Fruit fly (Drosophila melanogaster) whole organism, embryonic: ENCODE data around the gene Mco1.

Experiments used
- Antp ChIP-seq: fragments of 200-800 bp; sonication (Bioruptor generic); optimal IDR thresholded peaks from 3 replicates; lab custom pipeline; 2016; ENCODE audit warnings: missing biosample characterization, missing genetic modification characterization
- B-H2 ChIP-seq: fragments of 200-800 bp; sonication (Bioruptor generic); optimal IDR thresholded peaks from 2 replicates; lab custom pipeline; 2018; ENCODE audit warnings: missing biosample characterization, mild to moderate bottlenecking, missing genetic modification characterization
- Blimp-1 ChIP-seq: fragments of 200-800 bp; sonication (Bioruptor generic); optimal IDR thresholded peaks from 3 replicates; lab custom pipeline; 2018; ENCODE audit warnings: missing biosample characterization, missing genetic modification characterization, mild to moderate bottlenecking, moderate library complexity, missing genetic modification reagents
- CG1024 ChIP-seq: fragments of 200-800 bp; sonication (Bioruptor generic); IDR thresholded peaks from 2 replicates; pipeline ENCODE4 v1.3.6; 2022; ENCODE audit warnings: missing biosample characterization, missing genetic modification characterization
- CG10431 ChIP-seq: fragments of 200-800 bp; sonication (Bioruptor generic); optimal IDR thresholded peaks from 3 replicates; lab custom pipeline; 2018; ENCODE audit warnings: missing biosample characterization, mild to moderate bottlenecking, missing genetic modification characterization
- CG11696 ChIP-seq: fragments of 200-800 bp; sonication (Bioruptor generic); IDR thresholded peaks from 2 replicates; pipeline ENCODE4 v1.3.6; 2022; ENCODE audit warnings: missing biosample characterization, missing genetic modification characterization
- CG13775 ChIP-seq: fragments of 200-800 bp; sonication (Bioruptor generic); optimal IDR thresholded peaks from 3 replicates; lab custom pipeline; 2017; ENCODE audit warnings: missing biosample characterization, mild to moderate bottlenecking, missing genetic modification characterization
- CG13894 ChIP-seq: fragments of 200-800 bp; sonication (Bioruptor generic); optimal IDR thresholded peaks from 3 replicates; lab custom pipeline; 2018; ENCODE audit warnings: missing biosample characterization, mild to moderate bottlenecking, missing genetic modification characterization, moderate library complexity
- CG14965 ChIP-seq: fragments of 200-800 bp; sonication (Bioruptor generic); optimal IDR thresholded peaks from 2 replicates; lab custom pipeline; 2016; ENCODE audit warnings: missing biosample characterization, missing genetic modification characterization, borderline replicate concordance
- CG16779 ChIP-seq: fragments of 200-800 bp; sonication (Bioruptor generic); IDR thresholded peaks from 2 replicates; pipeline ENCODE4 v1.3.6; 2022; ENCODE audit warnings: missing biosample characterization, missing genetic modification characterization
- CG18619 ChIP-seq: fragments of 200-800 bp; sonication (Bioruptor generic); optimal IDR thresholded peaks from 3 replicates; lab custom pipeline; 2017; ENCODE audit warnings: missing biosample characterization, mild to moderate bottlenecking, missing genetic modification characterization
- CG2202 ChIP-seq: fragments of 200-800 bp; sonication (Bioruptor generic); optimal IDR thresholded peaks from 2 replicates; lab custom pipeline; 2018; ENCODE audit warnings: missing biosample characterization, mild to moderate bottlenecking, missing genetic modification characterization
- CG2678 ChIP-seq: fragments of 200-800 bp; sonication (Bioruptor generic); optimal IDR thresholded peaks from 3 replicates; lab custom pipeline; 2019; ENCODE audit warnings: missing biosample characterization, mild to moderate bottlenecking, missing genetic modification characterization, moderate library complexity
- CG32767 ChIP-seq: fragments of 200-800 bp; sonication (Bioruptor generic); IDR thresholded peaks from 2 replicates; pipeline ENCODE4 v1.3.6; 2022; ENCODE audit warnings: missing biosample characterization, missing genetic modification characterization
- CG6654 ChIP-seq: fragments of 200-800 bp; sonication (Bioruptor generic); optimal IDR thresholded peaks from 2 replicates; lab custom pipeline; 2017; ENCODE audit warnings: missing biosample characterization, mild to moderate bottlenecking, missing genetic modification characterization
- CG9932 ChIP-seq: fragments of 200-800 bp; sonication (Bioruptor generic); IDR thresholded peaks from 2 replicates; pipeline ENCODE4 v1.3.6; 2022; ENCODE audit warnings: missing biosample characterization, missing genetic modification characterization
- Deaf1 ChIP-seq: fragments of 200-800 bp; optimal IDR thresholded peaks from 3 replicates; lab custom pipeline; 2019; ENCODE audit warnings: missing biosample characterization, mild to moderate bottlenecking, missing genetic modification characterization, moderate library complexity
- Ets65A ChIP-seq: fragments of 200-800 bp; sonication (Bioruptor generic); peaks from one replicate; lab custom pipeline; 2016; ENCODE audit warnings: missing biosample characterization, missing genetic modification characterization
- Jarid2 ChIP-seq: fragments of 200-800 bp; sonication (Bioruptor generic); optimal IDR thresholded peaks from 3 replicates; lab custom pipeline; 2017; ENCODE audit warnings: mild to moderate bottlenecking, missing biosample characterization, missing genetic modification reagents, missing genetic modification characterization
- Sry-β ChIP-seq: fragments of 200-800 bp; sonication (Bioruptor generic); optimal IDR thresholded peaks from 2 replicates; lab custom pipeline; 2018; ENCODE audit warnings: missing biosample characterization, mild to moderate bottlenecking, missing genetic modification characterization, moderate library complexity
- abd-A ChIP-seq: fragments of 200-800 bp; sonication (Bioruptor generic); optimal IDR thresholded peaks from 3 replicates; lab custom pipeline; 2019; ENCODE audit warnings: missing biosample characterization, mild to moderate bottlenecking, missing genetic modification characterization, moderate library complexity
- al ChIP-seq: fragments of 200-800 bp; sonication (Bioruptor generic); IDR thresholded peaks from 2 replicates; pipeline ENCODE4 v1.3.6; 2022; ENCODE audit warnings: missing biosample characterization, missing genetic modification characterization
- cad ChIP-seq: fragments of >200 bp; optimal IDR thresholded peaks from 2 replicates; lab custom pipeline; 2017; ENCODE audit warnings: missing biosample characterization, missing genetic modification characterization
- cwo ChIP-seq: fragments of 200-800 bp; sonication (Bioruptor generic); optimal IDR thresholded peaks from 3 replicates; lab custom pipeline; 2017; ENCODE audit warnings: missing biosample characterization, missing genetic modification characterization, mild to moderate bottlenecking, moderate library complexity, missing genetic modification reagents
- dysf ChIP-seq: fragments of 200-800 bp; sonication (Bioruptor generic); IDR thresholded peaks from 3 replicates; pipeline ENCODE4 v1.3.6; 2022; ENCODE audit warnings: missing biosample characterization, missing genetic modification characterization
- jigr1 ChIP-seq: fragments of 200-800 bp; sonication (Bioruptor generic); IDR thresholded peaks from 3 replicates; pipeline ENCODE4 v1.3.6; 2022; ENCODE audit warnings: missing biosample characterization, missing genetic modification characterization
- lab ChIP-seq: fragments of 200-800 bp; sonication (Bioruptor generic); optimal IDR thresholded peaks from 3 replicates; lab custom pipeline; 2017; ENCODE audit warnings: missing biosample characterization, missing genetic modification characterization, mild to moderate bottlenecking, moderate library complexity, missing genetic modification reagents
- lilli ChIP-seq: fragments of 200-800 bp; sonication (Bioruptor generic); optimal IDR thresholded peaks from 3 replicates; lab custom pipeline; 2016; ENCODE audit warnings: missing biosample characterization, missing genetic modification characterization
- oc ChIP-seq: fragments of 200-800 bp; sonication (Bioruptor generic); optimal IDR thresholded peaks from 2 replicates; lab custom pipeline; 2018; ENCODE audit warnings: missing biosample characterization, mild to moderate bottlenecking, missing genetic modification characterization, moderate library complexity
- pb ChIP-seq: fragments of 200-800 bp; sonication (Bioruptor generic); optimal IDR thresholded peaks from 3 replicates; lab custom pipeline; 2016; ENCODE audit warnings: missing biosample characterization, missing genetic modification characterization
- rib ChIP-seq: fragments of 200-800 bp; sonication (Bioruptor generic); IDR thresholded peaks from 2 replicates; pipeline ENCODE4 v1.3.6; 2022; ENCODE audit warnings: missing biosample characterization, missing genetic modification characterization
- sens-2 ChIP-seq: fragments of 200-800 bp; sonication (Bioruptor generic); IDR thresholded peaks from 2 replicates; pipeline ENCODE4 v1.3.6; 2022; ENCODE audit warnings: missing biosample characterization, missing genetic modification characterization
- stwl ChIP-seq: fragments of 200-800 bp; sonication (Bioruptor generic); optimal IDR thresholded peaks from 3 replicates; lab custom pipeline; 2018; ENCODE audit warnings: missing biosample characterization, mild to moderate bottlenecking, missing genetic modification characterization, moderate library complexity
- ttk ChIP-seq: fragments of 200-800 bp; sonication (Bioruptor generic); IDR thresholded peaks from 2 replicates; pipeline ENCODE4 v2.1.2; 2022; ENCODE audit warnings: missing biosample characterization, missing genetic modification characterization
- zen ChIP-seq: fragments of 200-800 bp; sonication (Bioruptor generic); optimal IDR thresholded peaks from 3 replicates; lab custom pipeline; 2018; ENCODE audit warnings: missing biosample characterization, mild to moderate bottlenecking, missing genetic modification characterization, moderate library complexity

The Mco1 gene

DNA sequence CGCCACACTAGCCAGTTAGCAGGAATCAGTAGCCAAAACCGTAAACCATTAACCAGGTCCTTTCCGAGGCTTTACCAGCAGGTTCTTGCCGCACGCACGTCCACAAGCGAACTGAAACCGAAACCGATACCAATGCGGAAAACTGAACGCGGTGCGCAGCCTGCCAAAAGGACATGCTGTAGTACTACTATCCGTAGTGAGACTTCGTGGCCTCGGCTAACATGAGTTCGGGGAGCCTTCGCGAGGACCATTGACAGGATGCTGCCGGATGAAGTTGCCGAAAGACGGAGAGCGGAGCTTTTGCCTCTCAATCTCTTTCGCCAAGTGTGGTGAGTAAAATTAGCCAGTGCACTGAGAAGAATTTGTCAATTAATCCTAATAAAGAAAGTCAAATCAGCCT, 1.3 kb upstream of the Mco1 start, which contains the start of gene Shawl:
TSS of gene Shawl (minus strand) at position 104 of the 400 bp plus-strand sequence.
- TF ChIP-seq CG13894 (tag; lab: Kevin White, UChicago) (peak; percentile 14), CG10431 (GFP tag; lab: Kevin White, UChicago) (no peak), al (GFP tag; lab: Robert Waterston, UW) (no peak), Jarid2 (GFP tag; lab: Kevin White, UChicago) (peak; percentile 28), Ets65A (peak; percentile 60), abd-A (peak; percentile 47), Antp (GFP tag; lab: Kevin White, UChicago) (no peak), CG2202 (tag; lab: Kevin White, UChicago) (no peak), lab (GFP tag; lab: Kevin White, UChicago) (peak; percentile 2), lilli (GFP tag; lab: Kevin White, UChicago) (no peak), Deaf1 (tag; lab: Kevin White, UChicago) (peak; percentile 94), rib (GFP tag; lab: Robert Waterston, UW) (0 out of 2 replicates have a peak, but pooled peaks have one; percentile 19), CG16779 (GFP tag; lab: Robert Waterston, UW) (0 out of 2 replicates have a peak, but pooled peaks have one; percentile 36)

DNA sequence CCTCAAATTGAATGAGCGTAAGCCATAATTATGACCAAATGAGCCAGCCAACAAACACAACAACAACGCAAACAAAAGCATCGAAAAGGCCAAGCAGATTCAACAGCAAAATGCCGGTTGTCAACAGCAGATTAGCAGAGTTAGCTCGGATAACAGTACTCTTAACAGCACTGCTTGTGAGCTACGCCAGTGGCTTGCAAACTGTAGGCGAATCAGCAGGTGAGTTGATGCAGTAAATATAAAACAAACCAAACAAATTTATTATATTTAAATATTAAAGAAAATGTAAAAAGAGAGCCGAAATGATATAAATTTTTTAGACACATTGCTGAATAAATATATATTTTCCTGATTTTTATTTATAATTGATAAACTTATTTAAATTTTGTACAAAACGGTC, 4.3 kb downstream of the Mco1 start:
- TF ChIP-seq CG6654 (GFP tag; lab: Kevin White, UChicago) (peak; percentile 91), CG11696 (GFP tag; lab: Robert Waterston, UW) (no peak), stwl (peak; percentile 39), cad (peak; percentile 4), jigr1 (GFP tag; lab: Robert Waterston, UW) (no peak), oc (tag; lab: Kevin White, UChicago) (peak; percentile 20), ttk (no peak)

DNA sequence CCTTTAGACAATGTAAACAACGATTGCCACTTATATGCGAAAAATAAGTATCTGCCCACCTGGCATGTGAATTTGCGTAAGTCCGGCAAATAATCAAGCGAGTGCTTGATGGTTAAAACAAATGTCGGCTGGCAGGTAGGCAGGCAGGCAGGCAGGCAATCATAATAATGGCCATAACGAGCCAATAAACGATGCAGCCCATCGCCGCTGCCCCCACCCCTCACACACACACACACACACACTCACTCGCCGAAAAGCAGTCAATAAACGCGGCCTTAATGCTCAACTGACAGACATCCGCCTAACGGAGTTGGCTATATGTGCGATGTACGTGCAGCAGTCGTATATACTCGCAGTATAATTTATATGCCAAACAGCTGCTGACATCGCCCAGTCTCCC, 4.9 kb downstream of the Mco1 start:
- TF ChIP-seq cad, result peak; percentile 64
- no peak for TF ChIP-seq CG9932 (GFP tag; lab: Robert Waterston, UW)
- TF ChIP-seq abd-A, result no peak
- peak; percentile 38; the same call in 1 of the 3 replicates for TF ChIP-seq dysf (GFP tag; lab: Robert Waterston, UW)
- TF ChIP-seq zen (tag; lab: Kevin White, UChicago), result peak; percentile 52
- no peak for TF ChIP-seq Blimp-1
- TF ChIP-seq CG32767, result no peak
- no peak for TF ChIP-seq pb (GFP tag; lab: Kevin White, UChicago)
- TF ChIP-seq Sry-β (GFP tag; lab: Kevin White, UChicago), result no peak
- TF ChIP-seq CG13775 (GFP tag; lab: Kevin White, UChicago), result no peak
- TF ChIP-seq B-H2 (GFP tag; lab: Kevin White, UChicago), result no peak
- TF ChIP-seq CG18619 (GFP tag; lab: Kevin White, UChicago), result no peak
- TF ChIP-seq cwo (GFP tag; lab: Kevin White, UChicago), result no peak
- no peak for TF ChIP-seq CG1024
- TF ChIP-seq CG2678 (tag; lab: Kevin White, UChicago), result no peak
- no peak for TF ChIP-seq sens-2
- TF ChIP-seq, all 482 proteins: peak for 3

- TF ChIP-seq Ets65A (peak; percentile 50), CG14965 (GFP tag; lab: Kevin White, UChicago) (no peak)
These were observed 7.8 kb downstream of the Mco1 start for dm6 chr2L:9424193-9424592.
